Fruit fly (Drosophila melanogaster): ENCODE results near the gene CG2258.

DNA sequence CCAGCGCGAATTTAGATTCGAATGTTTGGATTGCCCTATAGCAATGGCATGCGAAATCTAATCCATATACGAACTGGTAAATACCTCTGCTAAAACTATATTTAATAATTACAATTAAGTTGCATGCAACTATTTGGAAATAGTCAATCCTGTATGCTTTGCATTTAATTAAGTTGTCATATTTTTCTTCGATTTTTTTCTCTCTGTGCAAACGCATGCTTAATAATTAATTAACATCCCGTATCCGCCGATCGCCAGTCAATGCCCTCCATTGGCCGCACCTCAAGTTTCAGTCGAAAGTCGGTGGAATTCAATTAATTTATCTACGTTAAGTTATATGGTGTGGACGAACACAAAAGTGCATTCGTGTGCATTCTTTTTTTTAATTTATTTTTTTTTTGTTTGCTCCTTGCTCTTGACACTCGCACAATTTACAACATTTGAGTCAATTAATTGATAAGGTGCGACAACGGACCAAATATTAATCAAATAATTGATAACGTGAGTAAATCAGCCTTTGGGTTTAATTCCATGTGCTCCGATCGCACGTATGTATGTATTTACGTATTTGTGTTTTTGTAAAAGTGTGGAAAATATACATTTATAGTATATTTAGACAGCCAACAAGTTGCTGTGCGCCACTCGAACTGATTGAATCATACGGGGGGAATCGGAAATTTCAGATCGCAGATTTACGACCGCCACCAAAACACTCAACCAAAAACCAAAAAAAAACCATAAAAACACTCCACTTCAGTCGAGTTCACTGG is 4.6 kb upstream of the CG2258 start:
- no peak for TF ChIP-seq achi (GFP tag; optimal IDR thresholded peaks at IDR 0.05)
- TF ChIP-seq spab (GFP tag; optimal IDR thresholded peaks at IDR 0.05): no peak
- TF ChIP-seq Eip78C (GFP tag): peak; percentile 54
